Worm (Caenorhabditis elegans): ENCODE data around the gene F57H12.5.

Gene F57H12.5

ce11 chrIV:7961889-7962342, 5.2 kb upstream of the F57H12.5 start (continued):
- TF ChIP-seq lin-35 (GFP tag; optimal IDR thresholded peaks at IDR 0.05), result peak in 1 of 3 experiments; percentile 16
- TF ChIP-seq F55B11.4 (tag; optimal IDR thresholded peaks at IDR 0.05; ENCODE audit: borderline replicate concordance, insufficient read depth), result no peak
- no peak for TF ChIP-seq nfya-1 (tag; optimal IDR thresholded peaks at IDR 0.05; ENCODE audit: borderline replicate concordance, insufficient read depth)
- TF ChIP-seq Y53F4B.3 (GFP tag; IDR thresholded peaks at IDR 0.05), result no peak
- peak; percentile 86 for TF ChIP-seq ekl-4 (GFP tag; IDR thresholded peaks at IDR 0.05)

- no peak for TF ChIP-seq zfh-2 (GFP tag; conservative IDR thresholded peaks at IDR 0.05)
- no peak for TF ChIP-seq madf-10 (tag; optimal IDR thresholded peaks at IDR 0.05)
- TF ChIP-seq lin-40 (tag; optimal IDR thresholded peaks at IDR 0.05), result no peak
These were observed 9.1 kb downstream of the F57H12.5 start, which contains the start of gene F57H12.6 for ce11 chrIV:7976210-7976609. F57H12.6 (minus strand) TSS chrIV:7976310.

ce11 chrIV:7977452-7977940, 10.4 kb downstream of the F57H12.5 start, which contains the start of gene ora-1:
ora-1 (plus strand) TSS chrIV:7977890.
- TF ChIP-seq ceh-91 (GFP tag; IDR thresholded peaks at IDR 0.05), result no peak
- no peak for TF ChIP-seq nhr-27 (tag; optimal IDR thresholded peaks at IDR 0.05)
- TF ChIP-seq F49E8.2 (tag; optimal IDR thresholded peaks at IDR 0.05; ENCODE audit: insufficient read depth), result no peak
- no peak for TF ChIP-seq mel-28 (tag; optimal IDR thresholded peaks at IDR 0.05; ENCODE audit: borderline replicate concordance)
- no peak for TF ChIP-seq nhr-179 (tag; optimal IDR thresholded peaks at IDR 0.05)
- no peak for TF ChIP-seq K11D2.4 (GFP tag; IDR thresholded peaks at IDR 0.05)
- TF ChIP-seq nfya-2 (GFP tag; IDR thresholded peaks at IDR 0.05), result no peak
- TF ChIP-seq ztf-6 (GFP tag; IDR thresholded peaks at IDR 0.05), result no peak
- TF ChIP-seq efl-1 (GFP tag; optimal IDR thresholded peaks at IDR 0.05), result no peak
- TF ChIP-seq B0035.1 (tag; optimal IDR thresholded peaks at IDR 0.05), result no peak
- TF ChIP-seq F33H1.4 (GFP tag; IDR thresholded peaks at IDR 0.05), result no peak
- TF ChIP-seq rpc-1 (optimal IDR thresholded peaks at IDR 0.05), result no peak
- TF ChIP-seq rpc-1 (tag; optimal IDR thresholded peaks at IDR 0.05), result no peak
- TF ChIP-seq B0019.2 (GFP tag; conservative IDR thresholded peaks at IDR 0.05), result no peak
- no peak for TF ChIP-seq egl-18 (GFP tag; IDR thresholded peaks at IDR 0.05)
- TF ChIP-seq bed-2 (GFP tag; IDR thresholded peaks at IDR 0.05), result no peak
- no peak for TF ChIP-seq lin-35 (GFP tag; optimal IDR thresholded peaks at IDR 0.05)
- TF ChIP-seq dpff-1 (tag; optimal IDR thresholded peaks at IDR 0.05), result no peak
- TF ChIP-seq dox-1 (GFP tag; IDR thresholded peaks at IDR 0.05), result no peak

- TF ChIP-seq cebp-1 (GFP tag; IDR thresholded peaks at IDR 0.05) (no peak), cebp-1 (tag; optimal IDR thresholded peaks at IDR 0.05) (no peak), nfyb-1 (GFP tag; IDR thresholded peaks at IDR 0.05) (no peak), snpc-3.4 (tag; optimal IDR thresholded peaks at IDR 0.05) (no peak), bed-1 (GFP tag; IDR thresholded peaks at IDR 0.05) (no peak)
These were observed 12.5 kb downstream of the F57H12.5 start, which contains the start of gene unc-24 for ce11 chrIV:7979588-7979987. unc-24 (plus strand) TSS chrIV:7979870.

ce11 chrIV:7982024-7982576, 15.0 kb downstream of the F57H12.5 start, which contains the start of gene arf-5:
arf-5 (plus strand) TSS chrIV:7982526.
- TF ChIP-seq F33H1.4 (GFP tag; IDR thresholded peaks at IDR 0.05) (peak; percentile 73), ceh-27 (GFP tag; optimal IDR thresholded peaks at IDR 0.05) (peak; percentile 13), nfya-2 (GFP tag; IDR thresholded peaks at IDR 0.05) (no peak), let-607 (tag; optimal IDR thresholded peaks at IDR 0.05) (peak; percentile 70 to 88), egrh-3 (GFP tag; IDR thresholded peaks at IDR 0.05) (no peak), lin-35 (GFP tag; optimal IDR thresholded peaks at IDR 0.05) (no peak), efl-1 (GFP tag; optimal IDR thresholded peaks at IDR 0.05) (peak; percentile 11), nhr-80 (tag; optimal IDR thresholded peaks at IDR 0.05) (peak; percentile 2)
